Worm (Caenorhabditis elegans): ENCODE data around the gene bcl-7.

DNA sequence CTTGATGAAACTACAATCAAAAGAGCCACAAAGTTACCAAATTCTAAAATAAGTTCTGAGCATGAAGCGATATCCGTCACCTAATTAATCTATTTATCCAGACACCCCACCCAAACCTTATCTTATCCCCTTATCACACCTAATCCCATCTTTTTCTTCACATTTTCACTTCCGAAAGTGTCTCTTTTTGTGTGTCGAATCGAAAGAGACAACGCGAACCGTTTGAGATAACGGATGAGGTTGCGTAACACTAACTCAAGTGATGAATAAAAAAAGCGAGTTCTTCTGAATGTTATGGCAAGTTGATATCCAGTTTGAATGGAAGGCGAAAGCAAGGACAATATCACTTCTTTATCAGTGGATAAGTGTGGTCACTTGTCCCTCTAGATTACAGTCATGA lies 42.4 kb upstream of the bcl-7 start:
- no peak for TF ChIP-seq R02D3.7 (tag; optimal IDR thresholded peaks at IDR 0.05)
- TF ChIP-seq ztf-11 (tag; optimal IDR thresholded peaks at IDR 0.05) = no peak
- TF ChIP-seq mdl-1 (tag; optimal IDR thresholded peaks at IDR 0.05) = no peak
- TF ChIP-seq jun-1 (tag; optimal IDR thresholded peaks at IDR 0.05) = no peak
- TF ChIP-seq lin-15B (tag; optimal IDR thresholded peaks at IDR 0.05) = no peak
- no peak for TF ChIP-seq ceh-82 (tag; optimal IDR thresholded peaks at IDR 0.05)
- TF ChIP-seq T20F7.1 (GFP tag; optimal IDR thresholded peaks at IDR 0.05) = no peak

All from whole organism, L4 larva.